Worm (Caenorhabditis elegans): ENCODE measurements around the gene irld-47.

DNA sequence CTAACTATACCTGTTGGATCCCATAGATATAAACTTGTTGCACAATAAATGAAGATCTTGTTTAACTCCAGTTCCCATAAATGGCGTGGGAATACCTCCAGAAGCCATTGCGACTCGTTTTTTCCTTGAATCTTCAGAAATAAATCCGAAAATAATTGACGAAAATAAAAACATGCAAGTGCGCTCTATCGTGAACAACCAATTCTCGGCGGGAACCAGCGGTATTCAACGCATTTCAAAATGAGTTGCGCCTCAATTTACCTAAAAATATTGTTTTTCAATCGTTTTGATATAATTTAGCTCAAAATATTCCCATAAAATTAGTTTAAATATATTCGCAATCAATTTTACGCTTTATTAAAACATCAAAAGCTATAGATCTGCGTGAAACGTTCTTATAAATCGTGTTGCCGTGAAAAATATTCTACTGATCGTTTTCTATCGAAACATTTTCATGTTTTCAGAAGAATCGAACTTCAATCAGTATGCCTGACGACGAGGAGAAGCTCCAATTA, 41.2 kb downstream of the irld-47 start, which contains the start of the genes snpc-1.1 and spdl-1:
- TF ChIP-seq mdl-1 (tag; optimal IDR thresholded peaks at IDR 0.05), result no peak
- no peak for TF ChIP-seq ceh-82 (tag; optimal IDR thresholded peaks at IDR 0.05)
- peak; percentile 57 for TF ChIP-seq lin-15B (tag; optimal IDR thresholded peaks at IDR 0.05)
- TF ChIP-seq sea-2 (GFP tag; optimal IDR thresholded peaks at IDR 0.05), result no peak
- TF ChIP-seq unc-62 (GFP tag; optimal IDR thresholded peaks at IDR 0.05), result no peak
- no peak for TF ChIP-seq ama-1 (optimal IDR thresholded peaks at IDR 0.05)
- no peak for TF ChIP-seq nhr-28 (tag; optimal IDR thresholded peaks at IDR 0.05)
- TF ChIP-seq lin-39 (tag; optimal IDR thresholded peaks at IDR 0.05), result no peak
- TF ChIP-seq elt-2 (tag; optimal IDR thresholded peaks at IDR 0.05), result no peak
- TF ChIP-seq daf-12 (tag; optimal IDR thresholded peaks at IDR 0.05), result no peak
